Fruit fly (Drosophila melanogaster) whole organism: ENCODE results near the gene CG9782.

Experiments used
- CG8478 ChIP-seq: fragments of >200 bp; optimal IDR thresholded peaks from 2 replicates; lab custom pipeline; 2018; ENCODE audit warnings: inconsistent platforms
- Dll ChIP-seq: fragments of >200 bp; optimal IDR thresholded peaks from 2 replicates; lab custom pipeline; 2017
- pan ChIP-seq: fragments of >200 bp; optimal IDR thresholded peaks from 2 replicates; lab custom pipeline; 2017
- psq ChIP-seq: fragments of >200 bp; optimal IDR thresholded peaks from 2 replicates; lab custom pipeline; 2017
- usp ChIP-seq: fragments of >200 bp; optimal IDR thresholded peaks from 2 replicates; lab custom pipeline; 2017; ENCODE audit warnings: missing biosample characterization, missing genetic modification characterization, mixed read lengths

DNA sequence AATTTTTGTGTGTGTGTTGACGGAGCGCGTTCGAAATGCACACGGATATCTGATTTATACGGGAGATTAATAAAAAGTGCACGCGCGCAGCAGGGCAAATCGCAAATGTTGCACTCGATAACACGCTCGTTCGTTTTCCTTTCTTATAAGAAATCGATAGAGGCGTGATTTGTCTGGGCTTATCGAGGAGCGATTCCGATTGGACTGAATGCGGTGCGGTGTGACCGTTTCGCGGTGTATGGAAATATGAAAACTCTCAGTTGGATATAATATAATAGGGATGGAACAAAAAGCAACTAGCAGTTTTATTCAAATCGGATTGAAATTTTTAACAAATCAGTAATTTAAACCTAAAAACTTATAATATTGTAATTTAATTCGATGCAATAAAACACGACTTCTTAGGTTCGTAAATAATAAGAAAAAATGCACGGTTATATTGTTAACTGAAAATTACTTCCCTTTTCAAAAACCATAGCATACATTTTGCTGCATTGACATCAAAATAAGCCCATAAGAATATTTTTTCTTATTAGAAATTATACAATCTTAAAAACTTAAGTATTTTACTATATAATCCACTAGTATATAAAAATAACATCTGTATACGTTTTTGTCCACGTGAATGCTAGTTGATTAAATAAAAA lies 34.2 kb downstream of the CG9782 start, which contains the start of gene CanA-14F:
- TF ChIP-seq pan (no peak), psq (lab: Kevin White, UChicago) (no peak), Dll (lab: Kevin White, UChicago) (no peak), CG8478 (lab: Kevin White, UChicago) (no peak), usp (GFP tag; lab: Kevin White, UChicago) (no peak)
